Worm (Caenorhabditis elegans): ENCODE results near the gene sra-31.

- peak; percentile 89 for TF ChIP-seq ama-1 (optimal IDR thresholded peaks at IDR 0.05)
- TF ChIP-seq ama-1 (GFP tag; optimal IDR thresholded peaks at IDR 0.05): no peak
- TF ChIP-seq nhr-120 (GFP tag; IDR thresholded peaks at IDR 0.05): no peak
- TF ChIP-seq dpl-1 (GFP tag; optimal IDR thresholded peaks at IDR 0.05): no peak
- no peak for TF ChIP-seq dox-1 (GFP tag; IDR thresholded peaks at IDR 0.05)
- TF ChIP-seq him-1 (tag; optimal IDR thresholded peaks at IDR 0.05): no peak
- no peak for TF ChIP-seq let-607 (tag; optimal IDR thresholded peaks at IDR 0.05)
These were observed 17.0 kb downstream of the sra-31 start, which contains the start of gene F18C5.10 for ce11 chrII:6561300-6561699.
